Fruit fly (Drosophila melanogaster) whole organism, wandering third instar larva: ENCODE data around the gene CG5886.

Source experiments
- Abd-B ChIP-seq: fragments of >200 bp; optimal IDR thresholded peaks from 2 replicates; lab custom pipeline; 2017; ENCODE audit warnings: missing biosample characterization, missing genetic modification characterization
- CG32264 ChIP-seq: fragments of 200-800 bp; sonication (Bioruptor generic); optimal IDR thresholded peaks from 2 replicates; lab custom pipeline; 2016; ENCODE audit warnings: missing biosample characterization, missing genetic modification characterization
- CrebA ChIP-seq: fragments of 200-800 bp; sonication (Bioruptor generic); optimal IDR thresholded peaks from 2 replicates; lab custom pipeline; 2016; ENCODE audit warnings: missing biosample characterization, mild to moderate bottlenecking, missing genetic modification characterization, borderline replicate concordance
- Dfd ChIP-seq: fragments of >200 bp; optimal IDR thresholded peaks from 2 replicates; lab custom pipeline; 2017; ENCODE audit warnings: missing biosample characterization, missing genetic modification characterization
- HLH106 ChIP-seq: fragments of 200-800 bp; optimal IDR thresholded peaks from 3 replicates; lab custom pipeline; 2019; ENCODE audit warnings: missing biosample characterization, mild to moderate bottlenecking, missing genetic modification characterization, moderate library complexity
- Myc ChIP-seq: fragments of >200 bp; optimal IDR thresholded peaks from 2 replicates; lab custom pipeline; 2017
- N ChIP-seq: fragments of >200 bp; optimal IDR thresholded peaks from 2 replicates; lab custom pipeline; 2018; ENCODE audit warnings: missing biosample characterization, missing external identifiers, missing genetic modification characterization
- brk ChIP-seq: fragments of 200-800 bp; sonication (Bioruptor generic); optimal IDR thresholded peaks from 2 replicates; lab custom pipeline; 2016; ENCODE audit warnings: missing biosample characterization, mild to moderate bottlenecking, missing genetic modification characterization
- dsf ChIP-seq: sonication (Bioruptor generic); optimal IDR thresholded peaks from 2 replicates; lab custom pipeline; 2016; ENCODE audit warnings: missing biosample characterization, missing genetic modification characterization, borderline replicate concordance
- h ChIP-seq: fragments of 200-800 bp; sonication (Bioruptor generic); optimal IDR thresholded peaks from 3 replicates; lab custom pipeline; 2016; ENCODE audit warnings: missing biosample characterization, mild to moderate bottlenecking, missing genetic modification characterization
- pan ChIP-seq: fragments of >200 bp; optimal IDR thresholded peaks from 2 replicates; lab custom pipeline; 2017
- psq ChIP-seq: fragments of 200-800 bp; sonication (Bioruptor generic); optimal IDR thresholded peaks from 3 replicates; lab custom pipeline; 2017; ENCODE audit warnings: missing biosample characterization, mild to moderate bottlenecking, missing genetic modification characterization, moderate library complexity
- rgr ChIP-seq: fragments of 200-800 bp; sonication (Bioruptor generic); optimal IDR thresholded peaks from 3 replicates; lab custom pipeline; 2016; ENCODE audit warnings: missing biosample characterization, mild to moderate bottlenecking, missing genetic modification characterization
- tai ChIP-seq: sonication (Bioruptor generic); optimal IDR thresholded peaks from 2 replicates; lab custom pipeline; 2016; ENCODE audit warnings: missing biosample characterization, missing genetic modification characterization

dm6 chr3R:25893272-25893671, 41.8 kb downstream of the CG5886 start, which contains the start of gene CG5913:
- TF ChIP-seq h (GFP tag; lab: Kevin White, UChicago): no peak
- TF ChIP-seq brk (GFP tag; lab: Kevin White, UChicago): no peak
- no peak for TF ChIP-seq rgr (GFP tag; lab: Kevin White, UChicago)
- TF ChIP-seq psq (GFP tag; lab: Kevin White, UChicago): no peak
- TF ChIP-seq dsf (GFP tag; lab: Kevin White, UChicago): no peak
- TF ChIP-seq pan (lab: Kevin White, UChicago): no peak
- TF ChIP-seq Dfd (GFP tag; lab: Kevin White, UChicago): no peak
- TF ChIP-seq Myc (lab: Kevin White, UChicago): no peak
- TF ChIP-seq tai (GFP tag; lab: Kevin White, UChicago): no peak
- no peak for TF ChIP-seq Abd-B (GFP tag; lab: Kevin White, UChicago)
- no peak for TF ChIP-seq CrebA (GFP tag; lab: Kevin White, UChicago)
- no peak for TF ChIP-seq CG32264
- no peak for TF ChIP-seq HLH106 (tag; lab: Kevin White, UChicago)
- no peak for TF ChIP-seq N (GFP tag; lab: Kevin White, UChicago)
